Worm (Caenorhabditis elegans) whole organism, young adult: Measurements from ENCODE around the gene R02F2.1.

Experiments
- B0336.3 ChIP-seq: fragments of 200-800 bp; sonication (Bioruptor generic); IDR thresholded peaks from 2 replicates; pipeline ENCODE4 v1.3.6; 2022; ENCODE audit warnings: missing genetic modification characterization, missing compliant biosample characterization
- ama-1 ChIP-seq, 3 experiments: fragments of 150-350 bp in 1 of 3; sonication (generic microtip) in 2 of 3; optimal IDR thresholded peaks; 2 replicates each; lab custom pipeline; 2014 to 2018; ENCODE audit warnings: missing biosample characterization in 2 of 3, missing genetic modification characterization in 2 of 3, missing genetic modification reagents in 2 of 3
- mel-28 ChIP-seq: sonication (generic microtip); optimal IDR thresholded peaks from 2 replicates; lab custom pipeline; 2016; ENCODE audit warnings: borderline replicate concordance, mild to moderate bottlenecking, missing genetic modification characterization, missing compliant biosample characterization
- somi-1 ChIP-seq: fragments of 200-800 bp; sonication (Bioruptor generic); optimal IDR thresholded peaks from 2 replicates; lab custom pipeline; 2018; ENCODE audit warnings: mild to moderate bottlenecking, missing genetic modification characterization, missing compliant biosample characterization
- ztf-22 ChIP-seq: fragments of 200-800 bp; sonication (Bioruptor generic); optimal IDR thresholded peaks from 2 replicates; lab custom pipeline; 2018; ENCODE audit warnings: mild to moderate bottlenecking, missing genetic modification characterization, moderate library complexity, missing compliant biosample characterization
- ztf-26 ChIP-seq: sonication (generic microtip); optimal IDR thresholded peaks from 2 replicates; lab custom pipeline; 2017; ENCODE audit warnings: missing genetic modification characterization, missing compliant biosample characterization

DNA sequence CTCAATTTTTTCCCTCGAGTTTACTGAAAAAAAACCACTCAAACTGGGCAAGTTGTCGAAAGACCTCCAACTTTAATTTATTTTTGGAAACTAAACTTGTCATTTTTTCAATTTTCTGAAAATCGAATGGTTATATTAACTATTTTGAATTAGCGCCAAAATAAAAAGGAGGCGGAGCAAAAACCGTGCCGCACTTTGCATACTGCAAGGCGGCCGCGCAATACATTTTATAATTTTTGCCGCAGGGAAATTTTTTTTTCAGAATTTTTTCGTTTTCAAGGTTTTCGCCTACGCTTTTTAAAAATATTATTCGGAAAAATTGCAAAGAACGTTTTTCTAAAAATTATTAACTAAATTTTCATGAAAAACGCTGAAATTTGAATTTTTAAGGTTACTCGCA lies 2.0 kb downstream of the R02F2.1 start:
- TF ChIP-seq B0336.3 (GFP tag; lab: Robert Waterston, UW) = no peak
- no peak for TF ChIP-seq ztf-26
- TF ChIP-seq mel-28 (tag; lab: Kevin White, UChicago) = no peak
- no peak for TF ChIP-seq ama-1 (optimal IDR thresholded peaks at IDR 0.05; lab: Kevin White, UChicago)
- TF ChIP-seq ama-1 (GFP tag; optimal IDR thresholded peaks at IDR 0.05; lab: Kevin White, UChicago) = no peak
- no peak for TF ChIP-seq somi-1
- TF ChIP-seq ztf-22 (GFP tag; lab: Kevin White, UChicago) = no peak
